Fruit fly (Drosophila melanogaster) whole organism, prepupa: ENCODE measurements around the gene sna.

Experiments used
- Blimp-1 ChIP-seq: fragments of 200-800 bp; sonication (Bioruptor generic); optimal IDR thresholded peaks from 3 replicates; lab custom pipeline; 2017; ENCODE audit warnings: missing biosample characterization, missing genetic modification characterization, mild to moderate bottlenecking, moderate library complexity, missing genetic modification reagents
- CG10631 ChIP-seq: fragments of 200-800 bp; sonication (Bioruptor generic); optimal IDR thresholded peaks from 2 replicates; lab custom pipeline; 2016; ENCODE audit warnings: missing biosample characterization, missing genetic modification characterization
- CG11762 ChIP-seq: fragments of 200-800 bp; sonication (Bioruptor generic); optimal IDR thresholded peaks from 3 replicates; lab custom pipeline; 2016; ENCODE audit warnings: missing biosample characterization, missing genetic modification characterization; ENCODE audit not compliant: insufficient read depth
- CG11902 ChIP-seq: fragments of 200-800 bp; sonication (Bioruptor generic); optimal IDR thresholded peaks from 3 replicates; lab custom pipeline; 2016; ENCODE audit warnings: missing biosample characterization, missing genetic modification characterization
- CG15336 ChIP-seq: fragments of 200-800 bp; sonication (Bioruptor generic); IDR thresholded peaks from 2 replicates; pipeline ENCODE4 v1.3.6; 2022; ENCODE audit warnings: missing biosample characterization, missing genetic modification characterization
- CG1621 ChIP-seq: fragments of 200-800 bp; sonication (Bioruptor generic); optimal IDR thresholded peaks from 3 replicates; lab custom pipeline; 2018; ENCODE audit warnings: missing biosample characterization, mild to moderate bottlenecking, missing genetic modification characterization
- CG16779 ChIP-seq: fragments of 200-800 bp; sonication (Bioruptor generic); optimal IDR thresholded peaks from 3 replicates; lab custom pipeline; 2017; ENCODE audit warnings: missing biosample characterization, mild to moderate bottlenecking, missing genetic modification characterization
- CG32006 ChIP-seq: fragments of 200-800 bp; sonication (Bioruptor generic); optimal IDR thresholded peaks from 3 replicates; lab custom pipeline; 2017; ENCODE audit warnings: missing biosample characterization, mild to moderate bottlenecking, missing genetic modification characterization
- CG34406 ChIP-seq: fragments of 200-800 bp; sonication (Bioruptor generic); optimal IDR thresholded peaks from 3 replicates; lab custom pipeline; 2016; ENCODE audit warnings: missing biosample characterization, missing genetic modification characterization
- CG3919 ChIP-seq: fragments of 200-800 bp; sonication (Bioruptor generic); optimal IDR thresholded peaks from 3 replicates; lab custom pipeline; 2016; ENCODE audit warnings: missing biosample characterization, missing genetic modification characterization
- CG6163 ChIP-seq: fragments of 200-800 bp; sonication (Bioruptor generic); IDR thresholded peaks from 3 replicates; pipeline ENCODE4 v1.3.6; 2022; ENCODE audit warnings: missing biosample characterization, missing genetic modification characterization
- CG6276 ChIP-seq: fragments of 200-800 bp; sonication (Bioruptor generic); optimal IDR thresholded peaks from 2 replicates; lab custom pipeline; 2017; ENCODE audit warnings: missing biosample characterization, mild to moderate bottlenecking, missing genetic modification characterization
- CG6792 ChIP-seq: fragments of 200-800 bp; sonication (Bioruptor generic); optimal IDR thresholded peaks from 3 replicates; lab custom pipeline; 2016; ENCODE audit warnings: missing biosample characterization, missing genetic modification characterization
- CG6808 ChIP-seq: fragments of 200-800 bp; sonication (Bioruptor generic); optimal IDR thresholded peaks from 3 replicates; lab custom pipeline; 2017; ENCODE audit warnings: missing biosample characterization, missing genetic modification characterization, mild to moderate bottlenecking, moderate library complexity, missing genetic modification reagents
- CG6854 ChIP-seq: fragments of 200-800 bp; sonication (Bioruptor generic); optimal IDR thresholded peaks from 2 replicates; lab custom pipeline; 2017; ENCODE audit warnings: missing biosample characterization, mild to moderate bottlenecking, missing genetic modification characterization
- CG7368 ChIP-seq: fragments of 200-800 bp; sonication (Bioruptor generic); optimal IDR thresholded peaks from 3 replicates; lab custom pipeline; 2016; ENCODE audit warnings: missing biosample characterization, missing genetic modification characterization
- CG8119 ChIP-seq: fragments of 200-800 bp; sonication (Bioruptor generic); IDR thresholded peaks from 3 replicates; pipeline ENCODE4 v1.3.6; 2022; ENCODE audit warnings: missing biosample characterization, missing genetic modification characterization
- CG8632 ChIP-seq: fragments of 200-800 bp; sonication (Bioruptor generic); optimal IDR thresholded peaks from 3 replicates; lab custom pipeline; 2016; ENCODE audit warnings: missing biosample characterization, missing genetic modification characterization
- CG9139 ChIP-seq: fragments of 200-800 bp; sonication (Bioruptor generic); optimal IDR thresholded peaks from 3 replicates; lab custom pipeline; 2017; ENCODE audit warnings: missing biosample characterization, mild to moderate bottlenecking, missing genetic modification characterization
- Eip75B ChIP-seq: fragments of 200-800 bp; sonication (Bioruptor generic); optimal IDR thresholded peaks from 3 replicates; lab custom pipeline; 2016; ENCODE audit warnings: missing biosample characterization, missing genetic modification characterization
- Eip78C ChIP-seq: fragments of 200-800 bp; sonication (Bioruptor generic); peaks from one replicate; lab custom pipeline; 2016; ENCODE audit warnings: missing biosample characterization, missing genetic modification characterization
- Eip93F ChIP-seq: fragments of 200-800 bp; sonication (Bioruptor generic); optimal IDR thresholded peaks from 2 replicates; lab custom pipeline; 2016; ENCODE audit warnings: missing biosample characterization, mild to moderate bottlenecking, missing genetic modification characterization
- Ets21C ChIP-seq: fragments of 200-800 bp; sonication (Bioruptor generic); optimal IDR thresholded peaks from 3 replicates; lab custom pipeline; 2016; ENCODE audit warnings: missing biosample characterization, missing genetic modification characterization
- Gug ChIP-seq: fragments of 200-800 bp; sonication (Bioruptor generic); IDR thresholded peaks from 2 replicates; pipeline ENCODE4 v1.3.6; 2022; ENCODE audit warnings: missing biosample characterization, missing genetic modification characterization
- Hr4 ChIP-seq: fragments of 200-800 bp; sonication (Bioruptor generic); optimal IDR thresholded peaks from 3 replicates; lab custom pipeline; 2016; ENCODE audit warnings: missing biosample characterization, missing genetic modification characterization
- Lpt ChIP-seq: fragments of 200-800 bp; sonication (Bioruptor generic); optimal IDR thresholded peaks from 3 replicates; lab custom pipeline; 2016; ENCODE audit warnings: missing biosample characterization, missing genetic modification characterization
- Met ChIP-seq: fragments of 200-800 bp; sonication (Bioruptor generic); optimal IDR thresholded peaks from 3 replicates; lab custom pipeline; 2016; ENCODE audit warnings: missing biosample characterization, missing genetic modification characterization
- OdsH ChIP-seq: fragments of 200-800 bp; sonication (Bioruptor generic); optimal IDR thresholded peaks from 3 replicates; lab custom pipeline; 2016; ENCODE audit warnings: missing biosample characterization, missing genetic modification characterization
- Sox102F ChIP-seq: fragments of 200-800 bp; sonication (Bioruptor generic); optimal IDR thresholded peaks from 2 replicates; lab custom pipeline; 2016; ENCODE audit warnings: missing biosample characterization, mild to moderate bottlenecking, missing genetic modification characterization
- achi ChIP-seq: fragments of 200-800 bp; sonication (Bioruptor generic); optimal IDR thresholded peaks from 3 replicates; lab custom pipeline; 2016; ENCODE audit warnings: missing biosample characterization, missing genetic modification characterization
- acj6 ChIP-seq: fragments of 200-800 bp; sonication (Bioruptor generic); optimal IDR thresholded peaks from 3 replicates; lab custom pipeline; 2016; ENCODE audit warnings: missing biosample characterization, missing genetic modification characterization
- cyc ChIP-seq: fragments of 200-800 bp; sonication (Bioruptor generic); optimal IDR thresholded peaks from 3 replicates; lab custom pipeline; 2016; ENCODE audit warnings: missing biosample characterization, missing genetic modification characterization
- eg ChIP-seq: fragments of 200-800 bp; sonication (Bioruptor generic); IDR thresholded peaks from 3 replicates; pipeline ENCODE4 v1.3.6; 2022; ENCODE audit warnings: missing biosample characterization, missing genetic modification characterization
- esn ChIP-seq: fragments of 200-800 bp; sonication (Bioruptor generic); optimal IDR thresholded peaks from 2 replicates; lab custom pipeline; 2016; ENCODE audit warnings: missing biosample characterization, mild to moderate bottlenecking, missing genetic modification characterization, moderate library complexity
- fkh ChIP-seq: fragments of 200-800 bp; sonication (Bioruptor generic); optimal IDR thresholded peaks from 3 replicates; lab custom pipeline; 2017; ENCODE audit warnings: missing biosample characterization, mild to moderate bottlenecking, missing genetic modification characterization, moderate library complexity
- lz ChIP-seq: fragments of 200-800 bp; sonication (Bioruptor generic); optimal IDR thresholded peaks from 3 replicates; lab custom pipeline; 2016; ENCODE audit warnings: missing biosample characterization, missing genetic modification characterization
- net ChIP-seq: fragments of 200-800 bp; sonication (Bioruptor generic); optimal IDR thresholded peaks from 3 replicates; lab custom pipeline; 2016; ENCODE audit warnings: missing biosample characterization, missing genetic modification characterization
- pdm3 ChIP-seq: fragments of 200-800 bp; sonication (Bioruptor generic); optimal IDR thresholded peaks from 3 replicates; lab custom pipeline; 2016; ENCODE audit warnings: missing biosample characterization, missing genetic modification characterization
- spab ChIP-seq: fragments of 200-800 bp; sonication (Bioruptor generic); optimal IDR thresholded peaks from 2 replicates; lab custom pipeline; 2017; ENCODE audit warnings: missing biosample characterization, mild to moderate bottlenecking, missing genetic modification characterization, missing genetic modification reagents
- ss ChIP-seq, 2 experiments: fragments of 200-800 bp; sonication (Bioruptor generic); optimal IDR thresholded peaks; 2 replicates in 1 of 2; 3 replicates in 1 of 2; lab custom pipeline; 2017 to 2018; ENCODE audit warnings: mild to moderate bottlenecking in 2 of 2, missing biosample characterization in 2 of 2, missing genetic modification characterization in 2 of 2, moderate library complexity in 1 of 2
- svp ChIP-seq: fragments of 200-800 bp; sonication (Bioruptor generic); peaks from one replicate; lab custom pipeline; 2016; ENCODE audit warnings: missing biosample characterization, missing genetic modification characterization
- topi ChIP-seq: fragments of 200-800 bp; sonication (Bioruptor generic); optimal IDR thresholded peaks from 3 replicates; lab custom pipeline; 2016; ENCODE audit warnings: missing biosample characterization, missing genetic modification characterization
- vri ChIP-seq: fragments of 200-800 bp; sonication (Bioruptor generic); optimal IDR thresholded peaks from 3 replicates; lab custom pipeline; 2016; ENCODE audit warnings: missing biosample characterization, mild to moderate bottlenecking, missing genetic modification characterization

sna gene

dm6 chr2L:15498885-15499696 lies 21.0 kb upstream of the sna start, which contains the start of gene lace (continued):
- TF ChIP-seq CG6808 (GFP tag; lab: Kevin White, UChicago) (peak; percentile 50), Gug (GFP tag; lab: Robert Waterston, UW) (no peak), CG8632 (GFP tag; lab: Kevin White, UChicago) (peak; percentile 19), CG32006 (GFP tag; lab: Kevin White, UChicago) (no peak), CG6854 (GFP tag; lab: Kevin White, UChicago) (peak; percentile 70), CG15336 (GFP tag; lab: Robert Waterston, UW) (0 out of 2 replicates have a peak, but pooled peaks have one; percentile 6), ss (GFP tag; optimal IDR thresholded peaks at IDR 0.05; lab: Kevin White, UChicago) (peak; percentile 47 to 57), CG3919 (peak; percentile 37), CG6792 (GFP tag; lab: Kevin White, UChicago) (peak; percentile 31)

- peak; percentile 27 for TF ChIP-seq CG32006 (GFP tag; lab: Kevin White, UChicago)
- TF ChIP-seq Hr4, result peak; percentile 60
- no peak for TF ChIP-seq topi (GFP tag; lab: Kevin White, UChicago)
- TF ChIP-seq CG6854 (GFP tag; lab: Kevin White, UChicago), result no peak
- TF ChIP-seq CG11762 (GFP tag; lab: Kevin White, UChicago), result no peak
- TF ChIP-seq spab (GFP tag; lab: Kevin White, UChicago), result no peak
- peak; percentile 65; the same call in 2 of the 3 replicates for TF ChIP-seq CG8119 (GFP tag; lab: Robert Waterston, UW)
- 0 out of 2 replicates have a peak, but pooled peaks have one; percentile 32 for TF ChIP-seq CG15336 (GFP tag; lab: Robert Waterston, UW)
- peak; percentile 34 for TF ChIP-seq CG6276 (GFP tag; lab: Kevin White, UChicago)
- peak; percentile 50 for TF ChIP-seq Eip78C (GFP tag; lab: Kevin White, UChicago)
- TF ChIP-seq pdm3 (GFP tag; lab: Kevin White, UChicago), result peak; percentile 10
Measured at dm6 chr2L:15496310-15496709, 18.2 kb upstream of the sna start.

- no peak for TF ChIP-seq Ets21C (GFP tag; lab: Kevin White, UChicago)
- peak; percentile 31 for TF ChIP-seq Met
- no peak for TF ChIP-seq vri (GFP tag; lab: Kevin White, UChicago)
- no peak for TF ChIP-seq CG6854 (GFP tag; lab: Kevin White, UChicago)
- peak; percentile 18 for TF ChIP-seq lz
- no peak for TF ChIP-seq net (GFP tag; lab: Kevin White, UChicago)
- TF ChIP-seq CG1621 (tag; lab: Kevin White, UChicago), result no peak
- no peak for TF ChIP-seq spab (GFP tag; lab: Kevin White, UChicago)
- no peak for TF ChIP-seq ss (GFP tag; optimal IDR thresholded peaks at IDR 0.05; lab: Kevin White, UChicago)
- no peak for TF ChIP-seq cyc (GFP tag; lab: Kevin White, UChicago)
- peak; percentile 3 for TF ChIP-seq CG3919
- no peak for TF ChIP-seq CG7368 (GFP tag; lab: Kevin White, UChicago)
- TF ChIP-seq Sox102F (GFP tag; lab: Kevin White, UChicago), result no peak
- no peak for TF ChIP-seq acj6
- TF ChIP-seq CG11902 (GFP tag; lab: Kevin White, UChicago), result no peak
- no peak for TF ChIP-seq Blimp-1 (GFP tag; lab: Kevin White, UChicago)
- no peak for TF ChIP-seq Eip93F (GFP tag; lab: Kevin White, UChicago)
- TF ChIP-seq Lpt (GFP tag; lab: Kevin White, UChicago), result no peak
- peak; percentile 63 for TF ChIP-seq CG15336 (GFP tag; lab: Robert Waterston, UW)
- peak; percentile 39 for TF ChIP-seq svp
- TF ChIP-seq Gug (GFP tag; lab: Robert Waterston, UW), result no peak
- peak; percentile 29 for TF ChIP-seq achi (GFP tag; lab: Kevin White, UChicago)
- peak; percentile 44; the same call in 1 of the 3 replicates for TF ChIP-seq CG6163 (GFP tag; lab: Robert Waterston, UW)
- no peak for TF ChIP-seq CG6808 (GFP tag; lab: Kevin White, UChicago)
- no peak for TF ChIP-seq fkh
- no peak for TF ChIP-seq CG34406 (GFP tag; lab: Kevin White, UChicago)
- peak; percentile 40 for TF ChIP-seq OdsH
- TF ChIP-seq CG16779 (tag; lab: Kevin White, UChicago), result no peak
- no peak for TF ChIP-seq CG9139 (GFP tag; lab: Kevin White, UChicago)
- peak; percentile 39; the same call in 1 of the 3 replicates for TF ChIP-seq eg (GFP tag; lab: Robert Waterston, UW)
- TF ChIP-seq CG32006 (GFP tag; lab: Kevin White, UChicago), result peak; percentile 35
- TF ChIP-seq esn (GFP tag; lab: Kevin White, UChicago), result peak; percentile 30
- TF ChIP-seq Eip75B (GFP tag; lab: Kevin White, UChicago), result no peak
- TF ChIP-seq CG8119 (GFP tag; lab: Robert Waterston, UW), result peak; percentile 45; the same call in 2 of the 3 replicates
- TF ChIP-seq CG10631 (GFP tag; lab: Kevin White, UChicago), result peak; percentile 30
Measured at dm6 chr2L:15493627-15494026, 15.6 kb upstream of the sna start.
